Worm (Caenorhabditis elegans) whole organism, L4 larva: ENCODE results near the gene srw-10.

Source experiments
- ces-1 ChIP-seq: fragments of 150-350 bp; sonication (generic microtip); optimal IDR thresholded peaks from 4 replicates; lab custom pipeline; 2014; ENCODE audit warnings: missing biosample characterization, missing genetic modification reagents, missing genetic modification characterization
- daf-12 ChIP-seq: fragments of 150-350 bp; optimal IDR thresholded peaks from 2 replicates; lab custom pipeline; 2014; ENCODE audit warnings: missing biosample characterization, missing genetic modification reagents, missing genetic modification characterization
- daf-16 ChIP-seq, 3 experiments: sonication (generic microtip); optimal IDR thresholded peaks; 2 replicates each; lab custom pipeline; 2016 to 2017; ENCODE audit warnings: missing genetic modification characterization in 3 of 3, missing genetic modification reagents in 3 of 3, mild to moderate bottlenecking in 2 of 3, missing compliant biosample characterization in 2 of 3, missing biosample characterization in 1 of 3, moderate library complexity in 1 of 3
- egl-43 ChIP-seq: fragments of 200-800 bp; sonication (Bioruptor generic); IDR thresholded peaks from 2 replicates; pipeline ENCODE4 v1.3.6; 2022; ENCODE audit warnings: missing genetic modification reagents, missing genetic modification characterization, missing compliant biosample characterization
- jun-1 ChIP-seq: fragments of 150-350 bp; optimal IDR thresholded peaks from 2 replicates; lab custom pipeline; 2014; ENCODE audit warnings: missing biosample characterization, missing genetic modification reagents, missing genetic modification characterization
- lsy-2 ChIP-seq, 2 experiments: fragments of 150-350 bp in 1 of 2; sonication (generic microtip) in 1 of 2; optimal IDR thresholded peaks; 2 replicates each; lab custom pipeline; 2014 to 2017; ENCODE audit warnings: missing biosample characterization in 2 of 2, missing genetic modification characterization in 2 of 2
- sdz-12 ChIP-seq: fragments of 200-800 bp; sonication (Bioruptor generic); optimal IDR thresholded peaks from 2 replicates; lab custom pipeline; 2018; ENCODE audit warnings: mild to moderate bottlenecking, missing genetic modification characterization, missing compliant biosample characterization
- unc-39 ChIP-seq: sonication (generic microtip); optimal IDR thresholded peaks from 2 replicates; lab custom pipeline; 2017; ENCODE audit warnings: missing biosample characterization, missing genetic modification characterization
- zag-1 ChIP-seq: fragments of 150-350 bp; optimal IDR thresholded peaks from 2 replicates; lab custom pipeline; 2014; ENCODE audit warnings: missing biosample characterization, missing genetic modification characterization

DNA sequence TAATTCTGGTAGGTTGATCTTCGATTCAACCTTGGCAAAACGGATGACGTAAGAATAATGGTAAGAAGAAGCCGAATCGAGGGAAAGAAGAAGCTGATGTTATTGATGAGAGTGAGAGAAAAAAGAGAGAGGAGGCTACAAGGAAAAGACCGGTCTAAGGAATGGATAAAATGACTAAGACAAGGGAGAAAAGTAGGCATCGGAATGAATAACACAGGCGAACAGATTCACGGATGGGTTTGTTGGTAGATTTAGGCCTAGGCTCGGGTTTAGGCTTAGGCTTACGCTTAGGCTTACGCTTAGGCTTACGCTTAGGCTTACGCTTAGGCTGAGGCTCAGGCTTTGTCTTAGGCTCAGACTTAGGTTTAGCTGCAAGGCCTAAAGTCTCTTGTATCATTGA is 43.3 kb downstream of the srw-10 start, which contains the start of gene agmo-1:
- TF ChIP-seq daf-16 (GFP tag; optimal IDR thresholded peaks at IDR 0.05; lab: Kevin White, UChicago): no peak
- no peak for TF ChIP-seq daf-16 (tag; optimal IDR thresholded peaks at IDR 0.05; lab: Kevin White, UChicago)
- no peak for TF ChIP-seq ces-1 (GFP tag; lab: Kevin White, UChicago)
- TF ChIP-seq jun-1: no peak
- no peak for TF ChIP-seq egl-43 (GFP tag; lab: Robert Waterston, UW)
- no peak for TF ChIP-seq unc-39 (tag; lab: Kevin White, UChicago)
- no peak for TF ChIP-seq daf-12 (tag; lab: Kevin White, UChicago)
- no peak for TF ChIP-seq sdz-12 (GFP tag; lab: Kevin White, UChicago)
- no peak for TF ChIP-seq zag-1 (tag; lab: Kevin White, UChicago)
- TF ChIP-seq lsy-2 (tag; optimal IDR thresholded peaks at IDR 0.05; lab: Kevin White, UChicago): no peak
